Worm (Caenorhabditis elegans): ENCODE results near the gene col-161.

The col-161 gene

DNA sequence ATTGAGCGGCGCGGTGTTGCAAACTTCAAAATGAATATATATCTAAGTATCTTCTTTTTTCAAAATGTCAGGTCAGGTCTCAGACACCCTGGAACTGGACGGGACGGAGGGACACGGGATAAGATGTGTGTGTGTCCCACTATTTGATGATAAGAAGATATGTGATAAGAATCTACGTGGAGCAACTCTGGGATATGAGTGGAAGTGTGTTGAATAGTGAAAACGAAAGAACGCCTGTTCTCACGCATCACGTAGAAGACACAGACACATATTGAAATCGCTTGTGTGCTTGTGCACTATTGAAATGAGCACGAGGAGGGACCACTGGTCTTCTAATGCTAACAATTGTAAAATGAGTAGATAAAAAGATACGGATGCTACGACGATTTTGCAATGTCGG lies 22.0 kb downstream of the col-161 start, which contains the start of gene uig-1:
TSS of gene uig-1 (minus strand) at position 120 of the 400 bp plus-strand sequence.
- TF ChIP-seq nfya-2 (GFP tag; IDR thresholded peaks at IDR 0.05): no peak
- TF ChIP-seq let-526 (GFP tag; IDR thresholded peaks at IDR 0.05): no peak
- no peak for TF ChIP-seq sea-2 (GFP tag; IDR thresholded peaks at IDR 0.05)
- TF ChIP-seq F37B4.10 (GFP tag; IDR thresholded peaks at IDR 0.05): no peak
- TF ChIP-seq bed-2 (GFP tag; IDR thresholded peaks at IDR 0.05): no peak
- TF ChIP-seq madf-6 (GFP tag; IDR thresholded peaks at IDR 0.05): no peak
- no peak for TF ChIP-seq ztf-28 (GFP tag; IDR thresholded peaks at IDR 0.05)
- no peak for TF ChIP-seq chd-7 (tag; optimal IDR thresholded peaks at IDR 0.05)
- TF ChIP-seq fkh-3 (tag; optimal IDR thresholded peaks at IDR 0.05): no peak
- TF ChIP-seq repo-1 (tag; optimal IDR thresholded peaks at IDR 0.05): no peak

DNA sequence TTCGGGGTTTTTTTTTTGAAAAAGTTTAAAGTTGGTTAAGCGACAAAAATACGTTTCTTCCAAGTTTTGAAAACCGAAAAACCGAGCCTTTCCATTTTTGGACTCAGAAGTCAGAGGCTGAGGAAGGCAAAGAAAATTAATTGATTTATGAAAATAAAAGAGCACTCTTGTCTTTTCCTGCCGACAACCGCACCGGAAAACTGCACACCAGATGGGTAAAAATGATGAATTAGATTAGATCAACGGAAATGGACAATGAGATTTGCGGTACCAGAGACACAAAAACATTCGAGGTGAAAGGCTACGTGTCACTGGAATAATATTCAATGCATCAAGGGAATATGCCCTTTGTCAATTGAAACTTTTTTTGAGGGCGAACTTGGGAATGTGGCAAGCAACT lies 23.3 kb downstream of the col-161 start:
- TF ChIP-seq cebp-2 (GFP tag; IDR thresholded peaks at IDR 0.05) (no peak), ceh-100 (GFP tag; IDR thresholded peaks at IDR 0.05) (no peak), Y56A3A.18 (GFP tag; IDR thresholded peaks at IDR 0.05) (no peak), Y95B8A.8 (GFP tag; IDR thresholded peaks at IDR 0.05) (no peak), egrh-3 (GFP tag; IDR thresholded peaks at IDR 0.05) (no peak), F57A8.1 (GFP tag; optimal IDR thresholded peaks at IDR 0.05) (no peak), ekl-4 (GFP tag; IDR thresholded peaks at IDR 0.05) (no peak), lir-1 (GFP tag; conservative IDR thresholded peaks at IDR 0.05) (no peak), D2030.7 (GFP tag; IDR thresholded peaks at IDR 0.05) (no peak), snpc-4 (GFP tag; optimal IDR thresholded peaks at IDR 0.05) (no peak), snpc-4 (tag; optimal IDR thresholded peaks at IDR 0.05) (no peak), somi-1 (GFP tag; optimal IDR thresholded peaks at IDR 0.05) (no peak)

DNA sequence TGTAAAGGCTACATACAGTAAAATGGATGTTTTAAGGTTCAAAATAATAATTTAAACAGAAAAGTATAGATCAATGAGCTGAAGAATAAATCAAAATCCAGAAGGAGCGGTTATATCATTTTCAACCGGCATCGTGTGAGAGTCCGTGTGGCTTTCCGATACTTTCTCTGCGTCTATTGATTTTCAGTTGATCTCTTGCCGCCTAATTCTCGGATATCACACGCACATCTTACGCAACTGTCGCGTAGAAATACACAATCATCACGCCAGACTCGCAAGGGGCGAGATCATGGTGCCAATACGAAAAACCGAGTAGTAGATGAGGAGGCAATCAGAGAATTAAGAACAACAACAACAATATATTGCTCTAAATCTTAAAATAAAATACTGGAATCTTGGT lies 28.9 kb downstream of the col-161 start:
- no peak for TF ChIP-seq lin-40 (tag; optimal IDR thresholded peaks at IDR 0.05)
- TF ChIP-seq hmg-1.2 (GFP tag; IDR thresholded peaks at IDR 0.05): peak; percentile 56; the same call in 1 of the 2 replicates

DNA sequence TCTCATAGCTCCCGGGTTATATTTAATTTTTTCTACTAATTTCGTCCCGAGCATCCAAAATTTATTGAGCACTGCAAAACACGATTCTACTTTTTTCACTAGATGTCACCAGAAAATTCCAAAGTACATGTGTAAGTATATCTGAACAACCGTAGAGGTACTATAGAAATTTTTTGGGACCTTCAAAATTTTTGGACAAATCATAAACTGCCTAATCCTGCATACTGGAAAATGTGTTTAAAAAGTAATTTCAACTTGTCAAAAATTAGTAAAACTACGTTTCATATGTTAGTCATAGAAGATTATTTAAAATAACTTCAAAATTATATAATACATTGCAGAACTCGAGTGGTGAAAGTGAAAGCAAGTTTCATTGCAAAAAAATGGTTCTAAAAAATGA lies 31.3 kb downstream of the col-161 start:
- TF ChIP-seq T07F8.4 (tag; optimal IDR thresholded peaks at IDR 0.05) (no peak), lin-26 (GFP tag; IDR thresholded peaks at IDR 0.05) (no peak), Y67H2A.10 (GFP tag; conservative IDR thresholded peaks at IDR 0.05) (no peak), B0035.1 (tag; optimal IDR thresholded peaks at IDR 0.05) (no peak), nfya-1 (tag; optimal IDR thresholded peaks at IDR 0.05; ENCODE audit: borderline replicate concordance, insufficient read depth) (no peak), nhr-80 (tag; optimal IDR thresholded peaks at IDR 0.05) (no peak), F33H1.4 (GFP tag; IDR thresholded peaks at IDR 0.05) (no peak)

DNA sequence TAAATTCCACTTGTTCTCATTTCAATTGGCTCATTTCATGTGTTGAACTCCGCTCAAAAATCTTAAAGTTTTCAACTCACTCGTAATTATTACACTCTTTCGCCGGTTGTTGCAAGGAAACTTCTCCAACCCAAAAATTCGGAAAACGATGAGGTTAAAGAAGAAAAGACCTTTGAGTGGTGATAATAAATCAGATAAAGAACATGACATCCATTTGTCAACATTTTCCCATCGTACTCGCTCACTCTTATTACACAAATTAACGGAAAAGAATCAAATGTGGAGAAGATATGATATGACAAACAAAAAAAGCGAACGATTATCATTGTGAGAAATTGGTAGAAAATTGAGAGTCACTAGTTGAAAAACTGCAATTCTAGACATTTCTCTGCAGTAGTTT lies 32.5 kb downstream of the col-161 start:
- no peak for TF ChIP-seq C06A6.2 (GFP tag; conservative IDR thresholded peaks at IDR 0.05)
- TF ChIP-seq aptf-2 (GFP tag; conservative IDR thresholded peaks at IDR 0.05): no peak
- TF ChIP-seq B0336.3 (GFP tag; IDR thresholded peaks at IDR 0.05): no peak
- no peak for TF ChIP-seq chd-7 (tag; optimal IDR thresholded peaks at IDR 0.05)
- TF ChIP-seq lag-1 (GFP tag; IDR thresholded peaks at IDR 0.05): no peak
- TF ChIP-seq nhr-27 (tag; optimal IDR thresholded peaks at IDR 0.05): no peak
- no peak for TF ChIP-seq aptf-3 (GFP tag; IDR thresholded peaks at IDR 0.05)
